Worm (Caenorhabditis elegans) whole organism, midembryonic: ENCODE results near the gene sprr-3.

Experiments used
- med-1 ChIP-seq: sonication (generic microtip); optimal IDR thresholded peaks from 2 replicates; lab custom pipeline; 2017; ENCODE audit warnings: missing genetic modification characterization, mild to moderate bottlenecking, missing compliant biosample characterization, antibody characterized with exemption, missing genetic modification reagents; ENCODE audit not compliant: insufficient read depth
- tab-1 ChIP-seq: fragments of 200-800 bp; sonication (Bioruptor generic); IDR thresholded peaks from 2 replicates; pipeline ENCODE4 v1.3.6; 2022; ENCODE audit warnings: missing genetic modification characterization, missing compliant biosample characterization

- TF ChIP-seq tab-1 (GFP tag; lab: Robert Waterston, UW) = no peak
- no peak for TF ChIP-seq med-1 (GFP tag; lab: Kevin White, UChicago)
Observed at ce11 chrIV:2548766-2549165, 6.7 kb downstream of the sprr-3 start.
